Worm (Caenorhabditis elegans): ENCODE measurements around the gene nhr-84.

ce11 chrV:15890115-15890514 is 10.7 kb upstream of the nhr-84 start:
- TF ChIP-seq aly-2 (tag; optimal IDR thresholded peaks at IDR 0.05): no peak
- TF ChIP-seq ceh-82 (tag; optimal IDR thresholded peaks at IDR 0.05): no peak
- no peak for TF ChIP-seq skn-1 (tag; optimal IDR thresholded peaks at IDR 0.05)
- TF ChIP-seq ama-1 (optimal IDR thresholded peaks at IDR 0.05): no peak
- no peak for TF ChIP-seq snu-23 (GFP tag; optimal IDR thresholded peaks at IDR 0.05)
- no peak for TF ChIP-seq pag-3 (tag; optimal IDR thresholded peaks at IDR 0.05; ENCODE audit: borderline replicate concordance, insufficient read depth)
- TF ChIP-seq mdl-1 (tag; optimal IDR thresholded peaks at IDR 0.05): no peak
- TF ChIP-seq unc-30 (tag; optimal IDR thresholded peaks at IDR 0.05): no peak
- TF ChIP-seq nhr-237 (tag; optimal IDR thresholded peaks at IDR 0.05): no peak
- no peak for TF ChIP-seq ztf-4 (tag; optimal IDR thresholded peaks at IDR 0.05)

Measured in whole organism, L1 larva.